Fruit fly (Drosophila melanogaster): ENCODE data around the gene Cyt-c1L.

Gene Cyt-c1L

DNA sequence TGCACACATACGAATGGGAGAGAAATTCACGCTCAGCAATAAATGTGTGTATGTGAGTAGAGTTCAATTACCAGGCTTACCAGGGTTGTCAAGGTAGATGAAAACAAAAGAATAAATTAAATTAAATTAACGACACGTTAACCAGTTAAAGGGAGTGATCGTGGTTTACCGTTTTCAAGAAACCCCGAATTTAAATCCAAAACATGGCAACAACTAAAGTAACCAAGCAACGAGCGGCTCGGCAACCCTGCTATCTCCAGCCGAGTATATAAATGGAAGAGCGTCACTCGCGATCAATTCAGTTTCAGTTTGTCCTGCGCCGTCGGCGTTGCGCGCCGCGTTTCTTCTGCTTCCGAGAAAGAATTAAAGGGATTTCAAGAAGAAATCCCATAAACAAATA is 10.3 kb upstream of the Cyt-c1L start:
- TF ChIP-seq CG5204 (GFP tag; optimal IDR thresholded peaks at IDR 0.05) (peak; percentile 100), toe (GFP tag; optimal IDR thresholded peaks at IDR 0.05) (peak; percentile 99), CG12768 (GFP tag; optimal IDR thresholded peaks at IDR 0.05) (peak; percentile 100), CG33017 (tag; optimal IDR thresholded peaks at IDR 0.05) (peak; percentile 99), Clk (GFP tag; optimal IDR thresholded peaks at IDR 0.05) (peak; percentile 99), tj (GFP tag; optimal IDR thresholded peaks at IDR 0.05) (peak; percentile 99), cic (GFP tag; optimal IDR thresholded peaks at IDR 0.05) (peak; percentile 97), CG7101 (tag; optimal IDR thresholded peaks at IDR 0.05) (peak; percentile 100), ovo (GFP tag; optimal IDR thresholded peaks at IDR 0.05) (peak; percentile 99), Mnt (GFP tag; optimal IDR thresholded peaks at IDR 0.05) (peak; percentile 99), Crg-1 (GFP tag; optimal IDR thresholded peaks at IDR 0.05) (peak; percentile 99), CG1620 (GFP tag; optimal IDR thresholded peaks at IDR 0.05) (peak; percentile 100), CG14711 (tag; optimal IDR thresholded peaks at IDR 0.05) (peak; percentile 100), Hr96 (GFP tag; optimal IDR thresholded peaks at IDR 0.05) (peak; percentile 99), kay (GFP tag; ENCODE audit: borderline replicate concordance) (peak; percentile 99), cnc (optimal IDR thresholded peaks at IDR 0.05) (no peak), pad (GFP tag; optimal IDR thresholded peaks at IDR 0.05) (peak; percentile 95), CG7045 (GFP tag; optimal IDR thresholded peaks at IDR 0.05) (peak; percentile 100), bab1 (GFP tag; optimal IDR thresholded peaks at IDR 0.05) (peak; percentile 100), CG11617 (GFP tag; optimal IDR thresholded peaks at IDR 0.05) (peak; percentile 99)

DNA sequence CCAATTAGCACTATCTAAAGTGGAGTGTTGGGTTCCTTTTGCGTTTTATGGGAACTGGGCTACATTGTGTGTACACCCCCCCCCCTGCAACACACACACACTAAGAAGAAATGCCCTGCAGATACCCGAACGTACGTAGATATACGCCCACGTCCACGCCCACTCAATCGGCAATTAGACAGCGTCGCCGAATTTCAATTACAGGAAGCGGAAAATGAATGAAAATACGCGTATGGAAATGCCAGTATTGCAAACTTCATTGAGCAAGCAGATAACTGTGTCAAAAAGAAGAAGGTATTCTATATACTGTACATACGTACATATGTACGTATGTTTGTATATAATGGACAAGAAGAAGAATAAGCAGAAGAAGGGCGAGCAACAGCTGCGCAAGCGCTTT is 9.5 kb upstream of the Cyt-c1L start:
- TF ChIP-seq CG7101 (tag; optimal IDR thresholded peaks at IDR 0.05), result no peak
- TF ChIP-seq toe (GFP tag; optimal IDR thresholded peaks at IDR 0.05), result no peak
- TF ChIP-seq Hr96 (GFP tag; optimal IDR thresholded peaks at IDR 0.05), result no peak
- peak; percentile 65 for TF ChIP-seq kay (GFP tag; ENCODE audit: borderline replicate concordance)
- no peak for TF ChIP-seq CG7045 (GFP tag; optimal IDR thresholded peaks at IDR 0.05)
- no peak for TF ChIP-seq Mnt (GFP tag; optimal IDR thresholded peaks at IDR 0.05)
- no peak for TF ChIP-seq CG14711 (tag; optimal IDR thresholded peaks at IDR 0.05)

DNA sequence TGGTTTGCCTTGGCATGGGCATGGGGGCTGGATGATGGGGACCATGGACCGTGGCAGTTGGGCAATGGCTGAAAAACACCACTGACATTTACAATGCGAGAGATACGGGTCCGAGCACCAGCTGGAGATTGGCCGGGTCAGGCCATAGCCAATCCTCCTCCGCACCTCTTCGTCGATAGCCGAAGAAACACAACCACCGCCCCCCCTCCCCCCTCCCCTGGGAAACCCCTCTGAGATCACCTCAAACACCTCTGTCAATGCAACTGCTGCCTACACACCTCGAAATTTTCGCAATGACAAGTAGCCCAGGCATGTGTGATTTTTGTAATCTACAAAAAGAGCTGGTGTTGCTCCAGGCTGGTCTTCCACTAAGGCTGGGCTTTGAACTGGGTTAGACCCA is 8.6 kb upstream of the Cyt-c1L start:
- no peak for TF ChIP-seq Hr96 (GFP tag; optimal IDR thresholded peaks at IDR 0.05)
- no peak for TF ChIP-seq toe (GFP tag; optimal IDR thresholded peaks at IDR 0.05)
- TF ChIP-seq CG12768 (GFP tag; optimal IDR thresholded peaks at IDR 0.05), result no peak
- TF ChIP-seq CG7045 (GFP tag; optimal IDR thresholded peaks at IDR 0.05), result no peak
- no peak for TF ChIP-seq cnc (optimal IDR thresholded peaks at IDR 0.05)
- TF ChIP-seq Mnt (GFP tag; optimal IDR thresholded peaks at IDR 0.05), result no peak
- no peak for TF ChIP-seq ovo (GFP tag; optimal IDR thresholded peaks at IDR 0.05)
- TF ChIP-seq bab1 (GFP tag; optimal IDR thresholded peaks at IDR 0.05), result no peak
- TF ChIP-seq tj (GFP tag; optimal IDR thresholded peaks at IDR 0.05), result no peak
- TF ChIP-seq kay (GFP tag; ENCODE audit: borderline replicate concordance), result no peak
- TF ChIP-seq CG5204 (GFP tag; optimal IDR thresholded peaks at IDR 0.05), result no peak
- TF ChIP-seq CG14711 (tag; optimal IDR thresholded peaks at IDR 0.05), result no peak
- no peak for TF ChIP-seq CG33017 (tag; optimal IDR thresholded peaks at IDR 0.05)
- no peak for TF ChIP-seq Clk (GFP tag; optimal IDR thresholded peaks at IDR 0.05)

DNA sequence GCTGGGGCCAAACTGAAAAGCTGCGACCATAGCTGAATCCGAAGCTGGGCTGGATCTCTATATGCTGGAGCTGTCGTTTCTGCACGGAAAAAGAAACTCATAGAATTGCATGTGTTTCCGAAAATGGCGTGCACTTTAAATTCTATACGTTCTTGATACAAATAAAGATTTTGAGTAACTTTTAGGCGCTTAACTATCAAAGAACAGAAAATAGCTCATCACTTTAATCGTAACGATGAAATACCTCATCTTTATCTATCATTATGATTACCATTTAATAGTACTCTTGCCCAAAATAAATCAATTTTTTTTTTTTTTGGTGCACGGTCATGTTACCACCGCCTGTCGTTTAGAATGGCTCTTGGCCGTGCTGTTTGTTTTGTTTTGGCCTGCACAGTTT is 7.8 kb upstream of the Cyt-c1L start:
- TF ChIP-seq cnc (optimal IDR thresholded peaks at IDR 0.05), result no peak

DNA sequence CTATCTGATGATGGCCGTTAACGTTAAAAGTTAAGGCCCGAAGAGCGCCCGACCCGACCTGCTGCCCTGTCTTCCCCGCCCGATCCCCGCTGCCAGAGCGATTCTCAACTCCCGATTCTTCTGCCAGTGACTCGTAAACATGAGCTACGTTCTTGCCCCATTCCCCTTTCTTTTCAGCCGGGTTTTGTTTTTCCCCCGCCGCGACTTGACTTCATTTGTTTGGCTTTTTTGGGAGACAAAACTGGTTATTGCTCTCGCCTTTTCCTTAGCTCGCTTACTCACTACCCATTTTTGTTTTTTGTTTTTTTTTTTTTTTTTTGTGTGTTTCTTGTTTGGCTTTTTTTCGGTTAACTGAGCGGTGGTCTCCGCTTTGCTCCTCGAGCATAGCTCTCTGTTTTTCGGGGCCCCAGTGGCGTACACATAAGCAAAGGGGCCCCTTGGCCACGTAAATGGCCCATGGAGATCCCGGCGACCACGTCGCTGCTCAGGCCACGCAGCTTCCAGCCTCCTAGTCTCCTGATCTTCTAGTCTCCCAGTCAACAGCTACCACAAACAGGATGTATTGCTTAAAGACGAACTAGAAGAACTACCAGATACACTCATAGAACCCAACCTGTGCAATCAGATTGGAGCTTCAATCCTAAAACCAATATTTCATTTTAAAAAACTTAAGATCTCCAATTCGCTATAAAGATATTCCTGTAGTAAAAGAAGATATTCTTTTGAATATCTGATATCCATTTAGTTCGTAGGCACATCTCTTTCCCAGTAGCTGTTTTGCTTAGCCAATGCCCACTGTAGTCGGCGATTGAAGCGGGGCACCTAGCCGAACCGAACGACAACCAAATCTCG is 6.8 kb upstream of the Cyt-c1L start:
- TF ChIP-seq CG5204 (GFP tag; optimal IDR thresholded peaks at IDR 0.05), result no peak
- TF ChIP-seq cnc (optimal IDR thresholded peaks at IDR 0.05), result no peak
- TF ChIP-seq toe (GFP tag; optimal IDR thresholded peaks at IDR 0.05), result no peak
- no peak for TF ChIP-seq Hr96 (GFP tag; optimal IDR thresholded peaks at IDR 0.05)
- TF ChIP-seq CG33017 (tag; optimal IDR thresholded peaks at IDR 0.05), result no peak
- no peak for TF ChIP-seq CG14711 (tag; optimal IDR thresholded peaks at IDR 0.05)
- no peak for TF ChIP-seq Clk (GFP tag; optimal IDR thresholded peaks at IDR 0.05)
- TF ChIP-seq Mnt (GFP tag; optimal IDR thresholded peaks at IDR 0.05), result no peak
- TF ChIP-seq tj (GFP tag; optimal IDR thresholded peaks at IDR 0.05), result no peak
- TF ChIP-seq kay (GFP tag; ENCODE audit: borderline replicate concordance), result no peak
- no peak for TF ChIP-seq CG11617 (GFP tag; optimal IDR thresholded peaks at IDR 0.05)
- no peak for TF ChIP-seq CG7045 (GFP tag; optimal IDR thresholded peaks at IDR 0.05)
- TF ChIP-seq Crg-1 (GFP tag; optimal IDR thresholded peaks at IDR 0.05), result no peak
- no peak for TF ChIP-seq ovo (GFP tag; optimal IDR thresholded peaks at IDR 0.05)
- no peak for TF ChIP-seq cic (GFP tag; optimal IDR thresholded peaks at IDR 0.05)
- TF ChIP-seq CG7101 (tag; optimal IDR thresholded peaks at IDR 0.05), result no peak
- no peak for TF ChIP-seq pad (GFP tag; optimal IDR thresholded peaks at IDR 0.05)
- TF ChIP-seq CG12768 (GFP tag; optimal IDR thresholded peaks at IDR 0.05), result no peak

DNA sequence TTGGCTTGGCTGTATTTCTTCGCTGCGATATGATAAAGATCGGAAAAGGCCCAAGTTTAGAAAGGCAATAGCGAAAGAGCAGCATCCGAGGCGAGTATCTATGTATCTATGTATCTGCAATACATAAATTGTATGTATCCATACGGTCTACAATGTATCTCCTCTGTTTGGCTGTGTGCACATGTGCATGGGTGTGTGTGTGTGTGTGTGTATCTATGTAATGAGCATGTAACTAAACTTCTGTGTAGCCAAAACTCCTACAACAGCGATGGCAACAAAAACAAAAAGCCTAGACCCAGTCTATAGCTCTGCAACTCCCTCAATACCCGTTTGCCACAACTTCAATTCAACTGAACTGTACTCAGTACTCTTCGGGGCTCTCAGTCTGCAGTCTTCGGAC is 6.2 kb upstream of the Cyt-c1L start:
- TF ChIP-seq cic (GFP tag; optimal IDR thresholded peaks at IDR 0.05) (no peak), CG33017 (tag; optimal IDR thresholded peaks at IDR 0.05) (no peak), CG12768 (GFP tag; optimal IDR thresholded peaks at IDR 0.05) (no peak), CG7101 (tag; optimal IDR thresholded peaks at IDR 0.05) (no peak), kay (GFP tag; ENCODE audit: borderline replicate concordance) (no peak), CG14711 (tag; optimal IDR thresholded peaks at IDR 0.05) (no peak), pad (GFP tag; optimal IDR thresholded peaks at IDR 0.05) (no peak), tj (GFP tag; optimal IDR thresholded peaks at IDR 0.05) (no peak), bab1 (GFP tag; optimal IDR thresholded peaks at IDR 0.05) (no peak), cnc (optimal IDR thresholded peaks at IDR 0.05) (no peak), CG7045 (GFP tag; optimal IDR thresholded peaks at IDR 0.05) (no peak), ovo (GFP tag; optimal IDR thresholded peaks at IDR 0.05) (no peak), toe (GFP tag; optimal IDR thresholded peaks at IDR 0.05) (no peak), Crg-1 (GFP tag; optimal IDR thresholded peaks at IDR 0.05) (no peak), Hr96 (GFP tag; optimal IDR thresholded peaks at IDR 0.05) (no peak)
